Worm (Caenorhabditis elegans) whole organism, L1 larva: ENCODE data around the gene R144.12.

Experiments
- C04F5.9 ChIP-seq: sonication (generic microtip); optimal IDR thresholded peaks from 2 replicates; lab custom pipeline; 2016; ENCODE audit warnings: missing genetic modification characterization, missing compliant biosample characterization
- C16A3.4 ChIP-seq: fragments of 150-350 bp; optimal IDR thresholded peaks from 2 replicates; lab custom pipeline; 2014; ENCODE audit warnings: missing biosample characterization, missing genetic modification characterization
- F16B12.6 ChIP-seq: fragments of 150-350 bp; optimal IDR thresholded peaks from 2 replicates; lab custom pipeline; 2014; ENCODE audit warnings: missing biosample characterization, missing genetic modification characterization
- aha-1 ChIP-seq: fragments of 150-350 bp; optimal IDR thresholded peaks from 2 replicates; lab custom pipeline; 2014; ENCODE audit warnings: missing biosample characterization, missing genetic modification characterization
- alr-1 ChIP-seq: fragments of 200-800 bp; sonication (Bioruptor generic); optimal IDR thresholded peaks from 2 replicates; lab custom pipeline; 2018; ENCODE audit warnings: borderline replicate concordance, mild to moderate bottlenecking, missing genetic modification characterization, missing compliant biosample characterization
- aly-2 ChIP-seq: fragments of 150-350 bp; optimal IDR thresholded peaks from 2 replicates; lab custom pipeline; 2014; ENCODE audit warnings: missing biosample characterization, missing genetic modification characterization
- ama-1 ChIP-seq: fragments of 150-350 bp; optimal IDR thresholded peaks from 2 replicates; lab custom pipeline; 2014
- ceh-63 ChIP-seq: fragments of 200-800 bp; sonication (Bioruptor generic); optimal IDR thresholded peaks from 2 replicates; lab custom pipeline; 2018; ENCODE audit warnings: mild to moderate bottlenecking, missing genetic modification characterization, missing compliant biosample characterization
- ceh-8 ChIP-seq: fragments of 200-800 bp; sonication (Bioruptor generic); optimal IDR thresholded peaks from 2 replicates; lab custom pipeline; 2018; ENCODE audit warnings: mild to moderate bottlenecking, missing genetic modification characterization, moderate library complexity, missing compliant biosample characterization
- ceh-82 ChIP-seq, 3 experiments: fragments of 150-350 bp in 1 of 3; sonication (generic microtip) in 2 of 3; optimal IDR thresholded peaks; 2 replicates each; lab custom pipeline; 2014 to 2017; ENCODE audit warnings: missing biosample characterization in 3 of 3, missing genetic modification characterization in 3 of 3
- ceh-90 ChIP-seq: sonication (generic microtip); optimal IDR thresholded peaks from 2 replicates; lab custom pipeline; 2016; ENCODE audit warnings: missing genetic modification characterization, missing compliant biosample characterization
- dpl-1 ChIP-seq, 3 experiments: fragments of 150-350 bp in 2 of 3; sonication (generic microtip) in 1 of 3; optimal IDR thresholded peaks; 2 replicates each; lab custom pipeline; 2014 to 2017; ENCODE audit warnings: missing biosample characterization in 3 of 3, missing genetic modification characterization in 3 of 3, missing genetic modification reagents in 3 of 3
- efl-1 ChIP-seq, 4 experiments: fragments of 150-350 bp; optimal IDR thresholded peaks in 3 of 4; peaks in 1 of 4; 1 replicate in 1 of 4; 2 replicates in 3 of 4; lab custom pipeline; 2014; ENCODE audit warnings: missing biosample characterization in 2 of 4, missing genetic modification characterization in 2 of 4, missing genetic modification reagents in 2 of 4
- efl-3 ChIP-seq: fragments of 200-800 bp; sonication (Bioruptor generic); optimal IDR thresholded peaks from 2 replicates; lab custom pipeline; 2018; ENCODE audit warnings: mild to moderate bottlenecking, missing genetic modification characterization, missing compliant biosample characterization
- egl-13 ChIP-seq: sonication (generic microtip); optimal IDR thresholded peaks from 2 replicates; lab custom pipeline; 2016; ENCODE audit warnings: missing genotype, missing genetic modification reagents, missing genetic modification characterization, missing compliant biosample characterization
- elt-2 ChIP-seq: sonication (generic microtip); optimal IDR thresholded peaks from 2 replicates; lab custom pipeline; 2016; ENCODE audit warnings: missing genetic modification characterization, mild to moderate bottlenecking, inconsistent platforms, missing compliant biosample characterization, missing genetic modification reagents
- ets-5 ChIP-seq: fragments of 200-800 bp; sonication (Bioruptor generic); IDR thresholded peaks from 2 replicates; pipeline ENCODE4 v1.3.6; 2022; ENCODE audit warnings: missing genetic modification characterization, missing compliant biosample characterization
- fkh-4 ChIP-seq: sonication (generic microtip); optimal IDR thresholded peaks from 2 replicates; lab custom pipeline; 2016; ENCODE audit warnings: missing compliant biosample characterization, missing genetic modification characterization, borderline replicate concordance
- fkh-8 ChIP-seq: sonication (generic microtip); optimal IDR thresholded peaks from 2 replicates; lab custom pipeline; 2016; ENCODE audit warnings: mild to moderate bottlenecking, missing genetic modification characterization, missing compliant biosample characterization
- fos-1 ChIP-seq: fragments of 150-350 bp; optimal IDR thresholded peaks from 2 replicates; lab custom pipeline; 2014; ENCODE audit warnings: missing biosample characterization, missing genetic modification characterization
- irx-1 ChIP-seq: sonication (generic microtip); optimal IDR thresholded peaks from 2 replicates; lab custom pipeline; 2016; ENCODE audit warnings: missing genetic modification characterization, missing compliant biosample characterization
- isw-1 ChIP-seq: fragments of 200-800 bp; sonication (Bioruptor generic); IDR thresholded peaks from 2 replicates; pipeline ENCODE4 v1.3.6; 2022; ENCODE audit warnings: missing genetic modification characterization, missing compliant biosample characterization
- lin-13 ChIP-seq: fragments of 150-350 bp; optimal IDR thresholded peaks from 2 replicates; lab custom pipeline; 2014; ENCODE audit warnings: missing biosample characterization, missing genetic modification reagents, missing genetic modification characterization
- lin-14 ChIP-seq: fragments of 200-800 bp; sonication (Bioruptor generic); optimal IDR thresholded peaks from 2 replicates; lab custom pipeline; 2018; ENCODE audit warnings: mild to moderate bottlenecking, missing genetic modification characterization, moderate library complexity, missing compliant biosample characterization
- lin-39 ChIP-seq: fragments of 150-350 bp; optimal IDR thresholded peaks from 2 replicates; lab custom pipeline; 2014; ENCODE audit warnings: missing biosample characterization, missing genetic modification reagents, missing genetic modification characterization
- lir-3 ChIP-seq: sonication (generic microtip); optimal IDR thresholded peaks from 2 replicates; lab custom pipeline; 2016; ENCODE audit warnings: mild to moderate bottlenecking, missing genetic modification characterization, moderate library complexity, missing compliant biosample characterization; ENCODE audit not compliant: poor library complexity
- mab-9 ChIP-seq: fragments of 200-800 bp; sonication (Bioruptor generic); IDR thresholded peaks from 2 replicates; pipeline ENCODE4 v1.3.6; 2022; ENCODE audit warnings: missing genetic modification reagents, missing genetic modification characterization, missing compliant biosample characterization
- mef-2 ChIP-seq: fragments of 150-350 bp; optimal IDR thresholded peaks from 2 replicates; lab custom pipeline; 2014; ENCODE audit warnings: missing biosample characterization, missing genetic modification characterization
- mep-1 ChIP-seq: fragments of 150-350 bp; optimal IDR thresholded peaks from 2 replicates; lab custom pipeline; 2014; ENCODE audit warnings: missing biosample characterization, missing genetic modification characterization
- nhr-11 ChIP-seq: fragments of 150-350 bp; optimal IDR thresholded peaks from 2 replicates; lab custom pipeline; 2014; ENCODE audit warnings: missing biosample characterization, missing genetic modification characterization
- nhr-12 ChIP-seq: sonication (generic microtip); optimal IDR thresholded peaks from 2 replicates; lab custom pipeline; 2017; ENCODE audit warnings: missing biosample characterization, missing genetic modification characterization
- nhr-20 ChIP-seq: sonication (generic microtip); optimal IDR thresholded peaks from 2 replicates; lab custom pipeline; 2016; ENCODE audit warnings: mild to moderate bottlenecking, missing genetic modification characterization, missing compliant biosample characterization
- nhr-237 ChIP-seq: fragments of 150-350 bp; optimal IDR thresholded peaks from 2 replicates; lab custom pipeline; 2014; ENCODE audit warnings: missing biosample characterization, missing genetic modification characterization
- nhr-28 ChIP-seq: fragments of 150-350 bp; optimal IDR thresholded peaks from 2 replicates; lab custom pipeline; 2014; ENCODE audit warnings: missing biosample characterization, missing genetic modification characterization
- nhr-47 ChIP-seq: sonication (generic microtip); optimal IDR thresholded peaks from 2 replicates; lab custom pipeline; 2016; ENCODE audit warnings: mild to moderate bottlenecking, missing genetic modification characterization, moderate library complexity, missing compliant biosample characterization
- nhr-76 ChIP-seq: sonication (generic microtip); optimal IDR thresholded peaks from 2 replicates; lab custom pipeline; 2017; ENCODE audit warnings: missing biosample characterization, missing genetic modification characterization
- nhr-77 ChIP-seq: fragments of 150-350 bp; optimal IDR thresholded peaks from 2 replicates; lab custom pipeline; 2014; ENCODE audit warnings: missing biosample characterization, missing genetic modification characterization
- nhr-84 ChIP-seq: sonication (generic microtip); optimal IDR thresholded peaks from 2 replicates; lab custom pipeline; 2017; ENCODE audit warnings: missing biosample characterization, missing genetic modification characterization
- nhr-90 ChIP-seq: sonication (generic microtip); optimal IDR thresholded peaks from 2 replicates; lab custom pipeline; 2016; ENCODE audit warnings: mild to moderate bottlenecking, missing genetic modification characterization, missing compliant biosample characterization; ENCODE audit not compliant: poor library complexity
- pax-3 ChIP-seq: fragments of 200-800 bp; sonication (Bioruptor generic); optimal IDR thresholded peaks from 2 replicates; lab custom pipeline; 2018; ENCODE audit warnings: mild to moderate bottlenecking, missing genetic modification characterization, moderate library complexity, missing compliant biosample characterization
- rnt-1 ChIP-seq: sonication (generic microtip); optimal IDR thresholded peaks from 2 replicates; lab custom pipeline; 2016; ENCODE audit warnings: mild to moderate bottlenecking, missing genetic modification characterization, moderate library complexity, missing compliant biosample characterization
- snpc-4 ChIP-seq: fragments of 150-350 bp; optimal IDR thresholded peaks from 2 replicates; lab custom pipeline; 2014; ENCODE audit warnings: missing biosample characterization, missing genetic modification characterization
- sox-4 ChIP-seq: sonication (generic microtip); optimal IDR thresholded peaks from 2 replicates; lab custom pipeline; 2016; ENCODE audit warnings: missing genetic modification characterization, missing compliant biosample characterization
- sptf-1 ChIP-seq: fragments of 150-350 bp; optimal IDR thresholded peaks from 2 replicates; lab custom pipeline; 2014; ENCODE audit warnings: missing biosample characterization, missing genetic modification characterization
- swsn-7 ChIP-seq: sonication (generic microtip); optimal IDR thresholded peaks from 2 replicates; lab custom pipeline; 2016; ENCODE audit warnings: missing genetic modification characterization, missing compliant biosample characterization
- unc-86 ChIP-seq: sonication (generic microtip); optimal IDR thresholded peaks from 2 replicates; lab custom pipeline; 2016; ENCODE audit warnings: missing genetic modification characterization, missing compliant biosample characterization
- zip-4 ChIP-seq: fragments of 200-800 bp; sonication (Bioruptor generic); optimal IDR thresholded peaks from 2 replicates; lab custom pipeline; 2018; ENCODE audit warnings: mild to moderate bottlenecking, missing genetic modification characterization, moderate library complexity, missing compliant biosample characterization
- ztf-11 ChIP-seq, 2 experiments: sonication (generic microtip); optimal IDR thresholded peaks; 2 replicates each; lab custom pipeline; 2016 to 2017; ENCODE audit warnings: missing genetic modification characterization in 2 of 2, missing biosample characterization in 1 of 2, missing compliant biosample characterization in 1 of 2
- ztf-4 ChIP-seq: fragments of 150-350 bp; optimal IDR thresholded peaks from 2 replicates; lab custom pipeline; 2014; ENCODE audit warnings: missing biosample characterization, missing genetic modification characterization

Gene R144.12

DNA sequence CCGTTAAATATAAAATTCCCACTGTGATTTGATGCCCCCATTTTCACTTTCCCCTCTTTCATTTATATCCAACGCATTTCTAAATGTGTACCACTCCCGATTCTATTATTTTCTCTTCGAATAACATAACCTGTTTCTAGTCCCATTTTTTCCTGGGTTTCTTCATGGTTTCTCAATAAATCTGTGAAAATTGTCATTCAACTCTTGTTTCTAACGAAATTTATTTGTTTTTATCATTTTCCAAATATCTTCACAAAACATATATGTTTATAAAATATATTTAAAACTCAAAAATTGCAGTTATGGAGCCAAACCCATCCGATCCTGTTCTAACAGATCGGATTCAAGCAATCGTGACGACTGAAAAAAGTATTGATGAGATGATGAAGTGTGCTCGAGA, 14.1 kb upstream of the R144.12 start, which contains the start of gene mdt-11:
Gene mdt-11, plus strand, starts transcription at position 301 of the 400 bp plus-strand sequence.
- no peak for TF ChIP-seq mab-9 (GFP tag; lab: Robert Waterston, UW)
- TF ChIP-seq mef-2 (tag; lab: Kevin White, UChicago) = no peak
- TF ChIP-seq aly-2 (tag; lab: Kevin White, UChicago) = no peak
- no peak for TF ChIP-seq ztf-11 (tag; optimal IDR thresholded peaks at IDR 0.05; lab: Kevin White, UChicago)
- no peak for TF ChIP-seq snpc-4
- no peak for TF ChIP-seq nhr-47 (tag; lab: Kevin White, UChicago)
- no peak for TF ChIP-seq fos-1 (tag; lab: Kevin White, UChicago)
- TF ChIP-seq pax-3 (tag; lab: Kevin White, UChicago) = no peak
- no peak for TF ChIP-seq swsn-7 (tag; lab: Kevin White, UChicago)
- no peak for TF ChIP-seq lir-3 (tag; lab: Kevin White, UChicago)

DNA sequence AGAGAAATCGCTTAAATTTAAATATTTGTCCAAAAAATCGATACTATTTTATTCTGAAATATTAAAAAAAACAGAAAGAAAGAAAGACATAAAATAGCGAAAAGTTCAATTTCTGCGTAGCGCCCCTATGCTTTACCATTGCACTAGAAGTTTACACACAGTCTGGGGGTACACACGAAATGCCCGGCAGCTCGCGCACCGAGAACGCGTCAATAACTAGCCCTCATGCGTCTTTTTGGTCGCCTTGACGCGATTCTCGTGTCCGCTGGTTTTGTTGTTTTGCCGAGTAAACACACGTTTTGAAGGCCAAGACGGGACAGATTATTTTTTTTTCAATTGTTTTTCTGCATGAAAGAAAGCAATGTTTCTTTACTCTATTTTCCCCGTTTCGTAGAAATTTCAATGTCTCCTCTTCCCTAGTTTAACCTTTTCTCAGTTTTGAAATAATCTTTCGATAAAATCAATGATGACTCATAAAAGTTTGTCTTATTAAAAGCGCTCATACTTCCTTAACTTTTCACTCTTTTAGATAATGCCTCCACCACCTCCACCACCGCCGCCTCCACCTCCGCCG, 11.4 kb upstream of the R144.12 start, which contains the start of gene wip-1:
Gene wip-1, plus strand, starts transcription at position 524 of the 574 bp plus-strand sequence.
- TF ChIP-seq ceh-82 (tag; optimal IDR thresholded peaks at IDR 0.05; lab: Kevin White, UChicago) (peak; percentile 96 to 99 (median 97)), nhr-28 (no peak), C16A3.4 (tag; lab: Kevin White, UChicago) (peak; percentile 99), nhr-47 (tag; lab: Kevin White, UChicago) (peak; percentile 99), C04F5.9 (tag; lab: Kevin White, UChicago) (peak; percentile 95), efl-3 (GFP tag; lab: Kevin White, UChicago) (peak; percentile 84), nhr-20 (tag; lab: Kevin White, UChicago) (peak; percentile 99), mep-1 (tag; lab: Kevin White, UChicago) (peak; percentile 99), fkh-8 (tag; lab: Kevin White, UChicago) (peak; percentile 98), nhr-84 (tag; lab: Kevin White, UChicago) (no peak), sptf-1 (tag; lab: Kevin White, UChicago) (no peak), fos-1 (tag; lab: Kevin White, UChicago) (peak; percentile 94), ets-5 (GFP tag; lab: Robert Waterston, UW) (no peak), alr-1 (no peak), isw-1 (peak; percentile 97), nhr-76 (tag; lab: Kevin White, UChicago) (peak; percentile 61), elt-2 (tag; lab: Kevin White, UChicago) (peak; percentile 91), aha-1 (tag; lab: Kevin White, UChicago) (peak; percentile 96), nhr-12 (peak; percentile 11), ceh-90 (tag; lab: Kevin White, UChicago) (peak; percentile 56), sox-4 (tag; lab: Kevin White, UChicago) (peak; percentile 93), irx-1 (peak; percentile 96), F16B12.6 (peak; percentile 71), nhr-237 (peak; percentile 94), ceh-8 (GFP tag; lab: Kevin White, UChicago) (peak; percentile 95), dpl-1 (GFP tag; optimal IDR thresholded peaks at IDR 0.05; lab: Kevin White, UChicago) (peak; percentile 91 to 94 (median 92)), nhr-77 (tag; lab: Kevin White, UChicago) (peak; percentile 97), ztf-4 (peak; percentile 98), zip-4 (GFP tag; lab: Kevin White, UChicago) (peak; percentile 88), unc-86 (tag; lab: Kevin White, UChicago) (peak; percentile 97), fkh-4 (tag; lab: Kevin White, UChicago) (peak; percentile 62), lin-39 (tag; lab: Kevin White, UChicago) (peak; percentile 86), ceh-63 (no peak), snpc-4 (peak; percentile 92), swsn-7 (tag; lab: Kevin White, UChicago) (peak; percentile 99), egl-13 (tag; lab: Kevin White, UChicago) (peak; percentile 95), lin-13 (peak; percentile 98), ama-1 (peak; percentile 73), efl-1 (optimal IDR thresholded peaks at IDR 0.05; lab: Kevin White, UChicago) (peak; percentile 94 to 95), efl-1 (GFP tag; optimal IDR thresholded peaks at IDR 0.05 in 1 of 2; lab: Kevin White, UChicago) (peak; percentile 86 to 99), nhr-90 (tag; lab: Kevin White, UChicago) (peak; percentile 99), lir-3 (tag; lab: Kevin White, UChicago) (peak; percentile 91), lin-14 (GFP tag; lab: Kevin White, UChicago) (peak; percentile 99), nhr-11 (tag; lab: Kevin White, UChicago) (peak; percentile 83), pax-3 (tag; lab: Kevin White, UChicago) (peak; percentile 94), rnt-1 (tag; lab: Kevin White, UChicago) (peak; percentile 98)
